Worm (Caenorhabditis elegans) whole organism, midembryonic: ENCODE data around the gene F07F6.2.

Source experiments
- T22C8.4 ChIP-seq: fragments of 200-800 bp; sonication (Bioruptor generic); IDR thresholded peaks from 2 replicates; pipeline ENCODE4 v1.3.6; 2022; ENCODE audit warnings: missing genetic modification characterization, missing compliant biosample characterization
- cog-1 ChIP-seq: sonication (generic microtip); optimal IDR thresholded peaks from 2 replicates; lab custom pipeline; 2016; ENCODE audit warnings: missing genetic modification characterization, missing compliant biosample characterization
- flt-1 ChIP-seq: fragments of 200-800 bp; sonication (Bioruptor generic); IDR thresholded peaks from 2 replicates; pipeline ENCODE4 v1.3.6; 2022; ENCODE audit warnings: missing genetic modification characterization, missing compliant biosample characterization
- klf-2 ChIP-seq: fragments of 200-800 bp; sonication (Bioruptor generic); conservative IDR thresholded peaks from 2 replicates; pipeline ENCODE4 v1.3.6; 2022; ENCODE audit warnings: missing genetic modification reagents, missing genetic modification characterization, missing compliant biosample characterization
- med-1 ChIP-seq: sonication (generic microtip); optimal IDR thresholded peaks from 2 replicates; lab custom pipeline; 2017; ENCODE audit warnings: missing genetic modification characterization, mild to moderate bottlenecking, missing compliant biosample characterization, antibody characterized with exemption, missing genetic modification reagents; ENCODE audit not compliant: insufficient read depth
- ref-1 ChIP-seq: fragments of 200-800 bp; sonication (Bioruptor generic); conservative IDR thresholded peaks from 2 replicates; pipeline ENCODE4 v1.3.6; 2022; ENCODE audit warnings: missing genetic modification reagents, missing genetic modification characterization, missing compliant biosample characterization
- tab-1 ChIP-seq: fragments of 200-800 bp; sonication (Bioruptor generic); IDR thresholded peaks from 2 replicates; pipeline ENCODE4 v1.3.6; 2022; ENCODE audit warnings: missing genetic modification characterization, missing compliant biosample characterization
- ztf-23 ChIP-seq: fragments of 200-800 bp; sonication (Bioruptor generic); IDR thresholded peaks from 2 replicates; pipeline ENCODE4 v1.3.6; 2022; ENCODE audit warnings: missing genetic modification reagents, missing genetic modification characterization, missing compliant biosample characterization
- ztf-29 ChIP-seq: fragments of 200-800 bp; sonication (Bioruptor generic); IDR thresholded peaks from 2 replicates; pipeline ENCODE4 v1.3.6; 2022; ENCODE audit warnings: missing genetic modification reagents, missing genetic modification characterization, missing compliant biosample characterization

DNA sequence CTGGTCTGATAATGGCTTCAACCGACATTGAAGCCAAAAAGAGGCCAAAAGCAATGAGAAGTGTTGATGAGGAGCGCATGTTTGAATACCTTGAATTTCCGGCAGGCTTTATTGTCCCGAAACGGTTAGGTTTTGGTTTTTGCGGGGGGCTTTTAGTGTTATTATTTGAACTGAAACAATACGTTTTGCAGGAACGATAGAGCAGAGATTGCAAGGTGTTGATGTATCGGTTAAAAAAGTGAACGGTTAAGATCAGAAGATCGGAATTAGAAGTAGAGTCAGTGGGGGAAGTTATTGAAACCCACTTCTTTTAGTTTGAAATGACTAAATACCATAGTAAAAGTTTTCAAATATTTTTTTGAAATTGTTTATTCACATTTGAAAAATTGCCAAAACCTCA is 22.5 kb upstream of the F07F6.2 start, which contains the start of gene clec-141:
- TF ChIP-seq T22C8.4 (GFP tag; lab: Robert Waterston, UW), result no peak
- TF ChIP-seq cog-1 (tag; lab: Kevin White, UChicago), result no peak
- TF ChIP-seq ref-1, result no peak
- TF ChIP-seq klf-2 (GFP tag; lab: Robert Waterston, UW), result no peak
- no peak for TF ChIP-seq ztf-29 (GFP tag; lab: Robert Waterston, UW)
- no peak for TF ChIP-seq flt-1
- TF ChIP-seq ztf-23, result no peak
- no peak for TF ChIP-seq med-1 (GFP tag; lab: Kevin White, UChicago)
- TF ChIP-seq tab-1 (GFP tag; lab: Robert Waterston, UW), result no peak
